Worm (Caenorhabditis elegans) whole organism, mixed stage, embryonic: ENCODE results near the gene F22F4.5.

Experiments
- bed-3 ChIP-seq: fragments of 200-800 bp; sonication (Bioruptor generic); optimal IDR thresholded peaks from 3 replicates; lab custom pipeline; 2018; ENCODE audit warnings: mild to moderate bottlenecking, missing genetic modification characterization, moderate library complexity, missing compliant biosample characterization
- ceh-39 ChIP-seq: fragments of 150-350 bp; optimal IDR thresholded peaks from 2 replicates; lab custom pipeline; 2014; ENCODE audit warnings: missing biosample characterization, missing genetic modification characterization
- ceh-43 ChIP-seq: fragments of 200-800 bp; sonication (Bioruptor generic); optimal IDR thresholded peaks from 2 replicates; lab custom pipeline; 2018; ENCODE audit warnings: mild to moderate bottlenecking, missing genetic modification characterization, moderate library complexity, missing compliant biosample characterization
- ceh-83 ChIP-seq: fragments of 200-800 bp; sonication (Bioruptor generic); optimal IDR thresholded peaks from 2 replicates; lab custom pipeline; 2018; ENCODE audit warnings: mild to moderate bottlenecking, missing genetic modification characterization, missing compliant biosample characterization
- ces-1 ChIP-seq: fragments of 150-350 bp; optimal IDR thresholded peaks from 2 replicates; lab custom pipeline; 2014; ENCODE audit warnings: missing biosample characterization, missing genetic modification reagents, missing genetic modification characterization
- cnd-1 ChIP-seq: fragments of 200-800 bp; sonication (Bioruptor generic); optimal IDR thresholded peaks from 2 replicates; lab custom pipeline; 2018; ENCODE audit warnings: mild to moderate bottlenecking, missing genetic modification characterization, missing compliant biosample characterization
- elt-1 ChIP-seq: sonication (generic microtip); optimal IDR thresholded peaks from 2 replicates; lab custom pipeline; 2017; ENCODE audit warnings: missing genetic modification characterization, mild to moderate bottlenecking, missing compliant biosample characterization, antibody characterized with exemption, moderate library complexity, borderline replicate concordance; ENCODE audit not compliant: insufficient read depth
- elt-3 ChIP-seq: fragments of 150-350 bp; optimal IDR thresholded peaks from 2 replicates; lab custom pipeline; 2014; ENCODE audit warnings: missing biosample characterization, missing genetic modification characterization
- ham-2 ChIP-seq: fragments of 200-800 bp; sonication (Bioruptor generic); optimal IDR thresholded peaks from 2 replicates; lab custom pipeline; 2018; ENCODE audit warnings: mild to moderate bottlenecking, missing genetic modification characterization, missing compliant biosample characterization
- hlh-1 ChIP-seq: fragments of 150-350 bp; optimal IDR thresholded peaks from 2 replicates; lab custom pipeline; 2014; ENCODE audit warnings: missing biosample characterization, missing genetic modification reagents, missing genetic modification characterization
- lin-13 ChIP-seq: fragments of 150-350 bp; optimal IDR thresholded peaks from 2 replicates; lab custom pipeline; 2014; ENCODE audit warnings: missing biosample characterization, missing genetic modification characterization
- lin-32 ChIP-seq: fragments of 200-800 bp; sonication (Bioruptor generic); optimal IDR thresholded peaks from 2 replicates; lab custom pipeline; 2018; ENCODE audit warnings: mild to moderate bottlenecking, missing genetic modification characterization, missing compliant biosample characterization
- lsy-2 ChIP-seq: fragments of 150-350 bp; optimal IDR thresholded peaks from 2 replicates; lab custom pipeline; 2014; ENCODE audit warnings: missing biosample characterization, missing genetic modification characterization
- mab-5 ChIP-seq: fragments of 150-350 bp; optimal IDR thresholded peaks from 2 replicates; lab custom pipeline; 2014; ENCODE audit warnings: missing biosample characterization, missing genetic modification characterization
- mep-1 ChIP-seq: fragments of 150-350 bp; optimal IDR thresholded peaks from 2 replicates; lab custom pipeline; 2017; ENCODE audit warnings: missing biosample characterization, missing genetic modification reagents, missing genetic modification characterization, inconsistent platforms
- mls-2 ChIP-seq: sonication (generic microtip); optimal IDR thresholded peaks from 2 replicates; lab custom pipeline; 2016; ENCODE audit warnings: mild to moderate bottlenecking, missing genetic modification characterization, moderate library complexity, missing compliant biosample characterization
- nhr-12 ChIP-seq: fragments of 150-350 bp; optimal IDR thresholded peaks from 2 replicates; lab custom pipeline; 2014; ENCODE audit warnings: missing biosample characterization, missing genetic modification characterization
- nhr-2 ChIP-seq: fragments of 150-350 bp; optimal IDR thresholded peaks from 2 replicates; lab custom pipeline; 2014; ENCODE audit warnings: missing biosample characterization, missing genetic modification characterization
- nhr-237 ChIP-seq: fragments of 150-350 bp; optimal IDR thresholded peaks from 2 replicates; lab custom pipeline; 2014; ENCODE audit warnings: missing biosample characterization, missing genetic modification characterization
- nhr-76 ChIP-seq: sonication (generic microtip); optimal IDR thresholded peaks from 2 replicates; lab custom pipeline; 2017; ENCODE audit warnings: missing biosample characterization, missing genetic modification characterization
- pha-4 ChIP-seq: fragments of 150-350 bp; optimal IDR thresholded peaks from 2 replicates; lab custom pipeline; 2018; ENCODE audit warnings: missing biosample characterization, missing genetic modification reagents, missing genetic modification characterization
- sem-2 ChIP-seq: fragments of 200-800 bp; sonication (Bioruptor generic); optimal IDR thresholded peaks from 2 replicates; lab custom pipeline; 2018; ENCODE audit warnings: mild to moderate bottlenecking, missing genetic modification characterization, missing compliant biosample characterization
- sptf-1 ChIP-seq: sonication (generic microtip); optimal IDR thresholded peaks from 2 replicates; lab custom pipeline; 2017; ENCODE audit warnings: mild to moderate bottlenecking, missing genetic modification characterization, moderate library complexity, missing compliant biosample characterization
- tbx-8 ChIP-seq: fragments of 200-800 bp; sonication (Bioruptor generic); optimal IDR thresholded peaks from 2 replicates; lab custom pipeline; 2018; ENCODE audit warnings: mild to moderate bottlenecking, missing genetic modification characterization, moderate library complexity, missing compliant biosample characterization
- unc-120 ChIP-seq: sonication (generic microtip); optimal IDR thresholded peaks from 2 replicates; lab custom pipeline; 2017; ENCODE audit warnings: missing genetic modification characterization, missing compliant biosample characterization; ENCODE audit not compliant: poor library complexity, severe bottlenecking
- unc-39 ChIP-seq: fragments of 150-350 bp; optimal IDR thresholded peaks from 2 replicates; lab custom pipeline; 2014; ENCODE audit warnings: missing biosample characterization, missing genetic modification characterization
- zip-8 ChIP-seq: fragments of 150-350 bp; optimal IDR thresholded peaks from 2 replicates; lab custom pipeline; 2014; ENCODE audit warnings: missing biosample characterization, missing genetic modification characterization
- ztf-11 ChIP-seq: fragments of 150-350 bp; optimal IDR thresholded peaks from 2 replicates; lab custom pipeline; 2014; ENCODE audit warnings: missing biosample characterization, missing genetic modification characterization

F22F4.5 gene

ce11 chrX:5958815-5959214, 33.9 kb downstream of the F22F4.5 start, which contains the start of gene R07E4.1:
Gene R07E4.1 (plus strand): TSS chrX:5959115.
- no peak for TF ChIP-seq ztf-11 (tag; lab: Kevin White, UChicago)
- TF ChIP-seq lsy-2: no peak
- TF ChIP-seq nhr-76 (tag; lab: Kevin White, UChicago): no peak
- TF ChIP-seq nhr-2: no peak
- TF ChIP-seq unc-39 (tag; lab: Kevin White, UChicago): no peak
- TF ChIP-seq zip-8 (tag; lab: Kevin White, UChicago): no peak
- no peak for TF ChIP-seq elt-3 (tag; lab: Kevin White, UChicago)
- no peak for TF ChIP-seq mab-5 (tag; lab: Kevin White, UChicago)
- no peak for TF ChIP-seq bed-3
- TF ChIP-seq mep-1 (tag; lab: Kevin White, UChicago): no peak
- no peak for TF ChIP-seq sptf-1
- no peak for TF ChIP-seq ham-2 (GFP tag; lab: Kevin White, UChicago)
- no peak for TF ChIP-seq lin-32 (GFP tag; lab: Kevin White, UChicago)
- TF ChIP-seq tbx-8: no peak
- TF ChIP-seq cnd-1: no peak
- TF ChIP-seq ceh-83 (GFP tag; lab: Kevin White, UChicago): no peak

ce11 chrX:5956130-5956529, 36.5 kb downstream of the F22F4.5 start:
- TF ChIP-seq sptf-1: no peak
- peak; percentile 39 for TF ChIP-seq ces-1

- TF ChIP-seq unc-39 (tag; lab: Kevin White, UChicago) (no peak), ceh-39 (no peak), unc-120 (peak; percentile 50), bed-3 (no peak), lsy-2 (peak; percentile 71), sptf-1 (no peak), nhr-237 (tag; lab: Kevin White, UChicago) (peak; percentile 43), hlh-1 (tag; lab: Kevin White, UChicago) (peak; percentile 60), tbx-8 (no peak), ztf-11 (tag; lab: Kevin White, UChicago) (no peak), lin-13 (tag; lab: Kevin White, UChicago) (peak; percentile 56), pha-4 (peak; percentile 80), elt-1 (no peak), mls-2 (tag; lab: Kevin White, UChicago) (peak; percentile 15), ces-1 (peak; percentile 48), mep-1 (tag; lab: Kevin White, UChicago) (peak; percentile 93)
Measured at ce11 chrX:5953174-5953573, 39.5 kb downstream of the F22F4.5 start, which contains the start of the genes R07E4.5 and R07E4.3. Gene R07E4.5 (minus strand): TSS chrX:5953174. Gene R07E4.3 (plus strand): TSS chrX:5953458.

ce11 chrX:5948769-5949168, 43.9 kb downstream of the F22F4.5 start, which contains the start of gene mig-23:
Gene mig-23 (minus strand): TSS chrX:5948869.
- TF ChIP-seq ces-1 (no peak), ceh-43 (GFP tag; lab: Kevin White, UChicago) (no peak)
- TF ChIP-seq, all 35 proteins: peak for 0

- TF ChIP-seq zip-8 (tag; lab: Kevin White, UChicago) (no peak), hlh-1 (tag; lab: Kevin White, UChicago) (no peak), ceh-39 (no peak), nhr-237 (tag; lab: Kevin White, UChicago) (no peak), nhr-76 (tag; lab: Kevin White, UChicago) (no peak), lin-13 (tag; lab: Kevin White, UChicago) (no peak), ceh-83 (GFP tag; lab: Kevin White, UChicago) (no peak), nhr-2 (no peak), ham-2 (GFP tag; lab: Kevin White, UChicago) (no peak), lsy-2 (no peak), ceh-43 (GFP tag; lab: Kevin White, UChicago) (no peak)
Measured at ce11 chrX:5944488-5944887, 48.2 kb downstream of the F22F4.5 start, which contains the start of gene acs-17. Gene acs-17 (minus strand): TSS chrX:5944510.

ce11 chrX:5943908-5944307, 48.8 kb downstream of the F22F4.5 start:
- TF ChIP-seq pha-4 (no peak), lsy-2 (no peak), sem-2 (GFP tag; lab: Kevin White, UChicago) (no peak), nhr-12 (tag; lab: Kevin White, UChicago) (no peak), ceh-83 (GFP tag; lab: Kevin White, UChicago) (no peak), lin-13 (tag; lab: Kevin White, UChicago) (no peak), mab-5 (tag; lab: Kevin White, UChicago) (no peak), unc-120 (no peak), nhr-237 (tag; lab: Kevin White, UChicago) (no peak), ceh-39 (no peak), ceh-43 (GFP tag; lab: Kevin White, UChicago) (no peak), sptf-1 (no peak), ham-2 (GFP tag; lab: Kevin White, UChicago) (no peak), mep-1 (tag; lab: Kevin White, UChicago) (no peak), tbx-8 (no peak), elt-1 (no peak)
